Fruit fly (Drosophila melanogaster): Measurements from ENCODE around the gene Osi10a.

DNA sequence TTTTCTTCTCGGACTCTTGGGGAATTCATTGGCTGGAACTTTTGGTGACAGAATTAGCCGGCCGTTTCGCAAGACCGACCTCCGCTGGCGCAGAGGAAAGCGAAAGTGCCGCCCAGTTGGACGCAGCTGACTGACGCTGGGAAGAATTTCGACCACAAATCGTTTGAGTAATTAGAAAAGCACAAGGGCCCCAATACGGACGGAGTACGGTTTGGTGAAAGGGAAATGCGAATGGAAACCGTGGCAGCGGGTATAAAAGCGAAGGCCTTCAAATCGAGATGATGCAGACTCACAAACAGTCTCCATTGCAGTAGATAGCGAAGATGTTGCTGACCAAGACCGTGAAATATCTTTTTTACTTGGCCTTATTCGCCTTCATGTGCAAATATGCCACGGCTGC, 41.2 kb downstream of the Osi10a start, which contains the start of gene Osi16:
- TF ChIP-seq CG8478 (optimal IDR thresholded peaks at IDR 0.05) (no peak), Dll (optimal IDR thresholded peaks at IDR 0.05) (no peak), psq (optimal IDR thresholded peaks at IDR 0.05) (no peak), pan (optimal IDR thresholded peaks at IDR 0.05) (no peak), EcR (GFP tag; optimal IDR thresholded peaks at IDR 0.05) (no peak)
